Worm (Caenorhabditis elegans) whole organism, L1 larva: ENCODE results near the gene spv-1.
A peak's percentile ranks its signal among the peaks of the same experiment; 100 is the strongest.

Source experiments
- C04F5.9 ChIP-seq: sonication (generic microtip); optimal IDR thresholded peaks from 2 replicates; lab custom pipeline; 2016; ENCODE audit warnings: missing genetic modification characterization, missing compliant biosample characterization
- C16A3.4 ChIP-seq: fragments of 150-350 bp; optimal IDR thresholded peaks from 2 replicates; lab custom pipeline; 2014; ENCODE audit warnings: missing biosample characterization, missing genetic modification characterization
- F16B12.6 ChIP-seq: fragments of 150-350 bp; optimal IDR thresholded peaks from 2 replicates; lab custom pipeline; 2014; ENCODE audit warnings: missing biosample characterization, missing genetic modification characterization
- ama-1 ChIP-seq: fragments of 150-350 bp; optimal IDR thresholded peaks from 2 replicates; lab custom pipeline; 2014
- dpl-1 ChIP-seq, 3 experiments: fragments of 150-350 bp in 2 of 3; sonication (generic microtip) in 1 of 3; optimal IDR thresholded peaks; 2 replicates each; lab custom pipeline; 2014 to 2017; ENCODE audit warnings: missing biosample characterization in 3 of 3, missing genetic modification characterization in 3 of 3, missing genetic modification reagents in 3 of 3
- dsc-1 ChIP-seq: sonication (generic microtip); optimal IDR thresholded peaks from 2 replicates; lab custom pipeline; 2016; ENCODE audit warnings: mild to moderate bottlenecking, missing genetic modification characterization, missing compliant biosample characterization
- efl-1 ChIP-seq, 4 experiments: fragments of 150-350 bp; optimal IDR thresholded peaks in 3 of 4; peaks in 1 of 4; 1 replicate in 1 of 4; 2 replicates in 3 of 4; lab custom pipeline; 2014; ENCODE audit warnings: missing biosample characterization in 2 of 4, missing genetic modification characterization in 2 of 4, missing genetic modification reagents in 2 of 4
- egl-13 ChIP-seq: sonication (generic microtip); optimal IDR thresholded peaks from 2 replicates; lab custom pipeline; 2016; ENCODE audit warnings: missing genotype, missing genetic modification reagents, missing genetic modification characterization, missing compliant biosample characterization
- egl-27 ChIP-seq, 2 experiments: fragments of 150-350 bp in 1 of 2; sonication (generic microtip); optimal IDR thresholded peaks; 3 replicates each; lab custom pipeline; 2017 to 2018; ENCODE audit warnings: missing biosample characterization in 2 of 2, missing genetic modification characterization in 2 of 2, missing genetic modification reagents in 2 of 2
- elt-3 ChIP-seq, 6 experiments: fragments of 150-350 bp in 1 of 6; sonication (generic microtip); optimal IDR thresholded peaks; 2 replicates each; lab custom pipeline; 2017 to 2018; ENCODE audit warnings: missing biosample characterization in 6 of 6, missing genetic modification characterization in 6 of 6, inconsistent platforms in 1 of 6
- fkh-4 ChIP-seq: sonication (generic microtip); optimal IDR thresholded peaks from 2 replicates; lab custom pipeline; 2016; ENCODE audit warnings: missing compliant biosample characterization, missing genetic modification characterization, borderline replicate concordance
- hpl-2 ChIP-seq: fragments of 150-350 bp; optimal IDR thresholded peaks from 2 replicates; lab custom pipeline; 2014; ENCODE audit warnings: missing biosample characterization, missing genetic modification reagents, missing genetic modification characterization
- irx-1 ChIP-seq: sonication (generic microtip); optimal IDR thresholded peaks from 2 replicates; lab custom pipeline; 2016; ENCODE audit warnings: missing genetic modification characterization, missing compliant biosample characterization
- jun-1 ChIP-seq: fragments of 150-350 bp; optimal IDR thresholded peaks from 2 replicates; lab custom pipeline; 2014; ENCODE audit warnings: missing biosample characterization, missing genetic modification reagents, missing genetic modification characterization
- lin-13 ChIP-seq: fragments of 150-350 bp; optimal IDR thresholded peaks from 2 replicates; lab custom pipeline; 2014; ENCODE audit warnings: missing biosample characterization, missing genetic modification reagents, missing genetic modification characterization
- lin-14 ChIP-seq: fragments of 200-800 bp; sonication (Bioruptor generic); optimal IDR thresholded peaks from 2 replicates; lab custom pipeline; 2018; ENCODE audit warnings: mild to moderate bottlenecking, missing genetic modification characterization, moderate library complexity, missing compliant biosample characterization
- lin-35 ChIP-seq, 2 experiments: fragments of 150-350 bp; optimal IDR thresholded peaks; 2 replicates each; lab custom pipeline; 2014; ENCODE audit warnings: missing biosample characterization in 2 of 2, missing genetic modification characterization in 2 of 2, missing genetic modification reagents in 2 of 2
- lsy-2 ChIP-seq, 2 experiments: fragments of 150-350 bp; optimal IDR thresholded peaks; 2 replicates each; lab custom pipeline; 2014; ENCODE audit warnings: missing biosample characterization in 2 of 2, missing genetic modification characterization in 2 of 2
- mab-9 ChIP-seq: fragments of 200-800 bp; sonication (Bioruptor generic); IDR thresholded peaks from 2 replicates; pipeline ENCODE4 v1.3.6; 2022; ENCODE audit warnings: missing genetic modification reagents, missing genetic modification characterization, missing compliant biosample characterization
- mef-2 ChIP-seq: fragments of 150-350 bp; optimal IDR thresholded peaks from 2 replicates; lab custom pipeline; 2014; ENCODE audit warnings: missing biosample characterization, missing genetic modification characterization
- mep-1 ChIP-seq: fragments of 150-350 bp; optimal IDR thresholded peaks from 2 replicates; lab custom pipeline; 2014; ENCODE audit warnings: missing biosample characterization, missing genetic modification characterization
- nhr-19 ChIP-seq: fragments of 200-800 bp; sonication (Bioruptor generic); conservative IDR thresholded peaks from 2 replicates; pipeline ENCODE4 v1.3.6; 2022; ENCODE audit warnings: missing genetic modification characterization, missing compliant biosample characterization
- nhr-20 ChIP-seq: sonication (generic microtip); optimal IDR thresholded peaks from 2 replicates; lab custom pipeline; 2016; ENCODE audit warnings: mild to moderate bottlenecking, missing genetic modification characterization, missing compliant biosample characterization
- nhr-237 ChIP-seq: fragments of 150-350 bp; optimal IDR thresholded peaks from 2 replicates; lab custom pipeline; 2014; ENCODE audit warnings: missing biosample characterization, missing genetic modification characterization
- nhr-28 ChIP-seq: fragments of 150-350 bp; optimal IDR thresholded peaks from 2 replicates; lab custom pipeline; 2014; ENCODE audit warnings: missing biosample characterization, missing genetic modification characterization
- nhr-47 ChIP-seq: sonication (generic microtip); optimal IDR thresholded peaks from 2 replicates; lab custom pipeline; 2016; ENCODE audit warnings: mild to moderate bottlenecking, missing genetic modification characterization, moderate library complexity, missing compliant biosample characterization
- nhr-71 ChIP-seq: sonication (generic microtip); optimal IDR thresholded peaks from 2 replicates; lab custom pipeline; 2016; ENCODE audit warnings: mild to moderate bottlenecking, missing genetic modification characterization, moderate library complexity, missing compliant biosample characterization
- nhr-77 ChIP-seq: fragments of 150-350 bp; optimal IDR thresholded peaks from 2 replicates; lab custom pipeline; 2014; ENCODE audit warnings: missing biosample characterization, missing genetic modification characterization
- nhr-85 ChIP-seq: sonication (generic microtip); peaks from one replicate; lab custom pipeline; 2016; ENCODE audit warnings: missing genetic modification characterization, inconsistent platforms, missing compliant biosample characterization
- nhr-90 ChIP-seq: sonication (generic microtip); optimal IDR thresholded peaks from 2 replicates; lab custom pipeline; 2016; ENCODE audit warnings: mild to moderate bottlenecking, missing genetic modification characterization, missing compliant biosample characterization; ENCODE audit not compliant: poor library complexity
- pax-3 ChIP-seq: fragments of 200-800 bp; sonication (Bioruptor generic); optimal IDR thresholded peaks from 2 replicates; lab custom pipeline; 2018; ENCODE audit warnings: mild to moderate bottlenecking, missing genetic modification characterization, moderate library complexity, missing compliant biosample characterization
- rnt-1 ChIP-seq: sonication (generic microtip); optimal IDR thresholded peaks from 2 replicates; lab custom pipeline; 2016; ENCODE audit warnings: mild to moderate bottlenecking, missing genetic modification characterization, moderate library complexity, missing compliant biosample characterization
- snu-23 ChIP-seq: sonication (generic microtip); optimal IDR thresholded peaks from 2 replicates; lab custom pipeline; 2016; ENCODE audit warnings: missing genetic modification characterization, missing compliant biosample characterization
- sptf-1 ChIP-seq: fragments of 150-350 bp; optimal IDR thresholded peaks from 2 replicates; lab custom pipeline; 2014; ENCODE audit warnings: missing biosample characterization, missing genetic modification characterization
- swsn-7 ChIP-seq: sonication (generic microtip); optimal IDR thresholded peaks from 2 replicates; lab custom pipeline; 2016; ENCODE audit warnings: missing genetic modification characterization, missing compliant biosample characterization
- tbx-2 ChIP-seq: sonication (generic microtip); optimal IDR thresholded peaks from 2 replicates; lab custom pipeline; 2016; ENCODE audit warnings: missing genetic modification characterization, missing compliant biosample characterization
- tlp-1 ChIP-seq: fragments of 150-350 bp; optimal IDR thresholded peaks from 2 replicates; lab custom pipeline; 2014; ENCODE audit warnings: missing biosample characterization, missing genetic modification characterization
- unc-130 ChIP-seq: fragments of 150-350 bp; optimal IDR thresholded peaks from 2 replicates; lab custom pipeline; 2017; ENCODE audit warnings: missing biosample characterization, missing genetic modification characterization, inconsistent platforms
- unc-98 ChIP-seq: fragments of 200-800 bp; sonication (Bioruptor generic); IDR thresholded peaks from 2 replicates; pipeline ENCODE4 v1.3.6; 2022; ENCODE audit warnings: missing genetic modification characterization, missing compliant biosample characterization
- vab-15 ChIP-seq: sonication (generic microtip); optimal IDR thresholded peaks from 2 replicates; lab custom pipeline; 2017; ENCODE audit warnings: missing genotype, mild to moderate bottlenecking, missing genetic modification characterization, missing compliant biosample characterization
- zip-4 ChIP-seq: fragments of 200-800 bp; sonication (Bioruptor generic); optimal IDR thresholded peaks from 2 replicates; lab custom pipeline; 2018; ENCODE audit warnings: mild to moderate bottlenecking, missing genetic modification characterization, moderate library complexity, missing compliant biosample characterization

Gene spv-1

DNA sequence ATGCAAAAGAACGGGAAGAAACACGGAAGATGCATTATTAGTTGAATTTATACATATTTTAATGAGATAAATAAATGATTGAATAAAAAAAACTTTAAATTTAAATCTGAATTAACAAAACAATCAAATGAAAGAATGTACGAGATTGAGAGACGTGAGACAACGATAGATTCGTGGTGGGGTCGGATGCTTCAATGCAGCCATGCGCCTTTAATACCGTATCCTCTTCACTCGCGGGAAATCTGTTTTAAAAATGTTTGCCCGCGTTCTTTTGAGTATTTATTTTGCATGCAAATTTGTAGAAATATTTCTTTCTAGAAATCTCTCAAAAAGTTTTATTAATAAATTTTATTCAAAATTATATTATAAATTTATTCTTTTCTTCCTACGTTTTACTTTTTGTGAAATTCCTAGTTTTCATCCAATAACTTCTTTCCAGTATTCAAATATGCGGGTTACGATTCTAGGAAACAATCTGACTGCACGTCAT lies 48.1 kb downstream of the spv-1 start, which contains the start of gene perm-1:
perm-1 (plus strand) TSS at position 440 of the 490 bp plus-strand sequence.
- TF ChIP-seq lsy-2 (tag; optimal IDR thresholded peaks at IDR 0.05; lab: Kevin White, UChicago) (peak in 1 of 2 experiments; percentile 46), vab-15 (tag; lab: Kevin White, UChicago) (no peak)

- TF ChIP-seq rnt-1 (tag; lab: Kevin White, UChicago), result no peak
- TF ChIP-seq egl-13 (tag; lab: Kevin White, UChicago), result no peak
- peak in 1 of 3 experiments; percentile 23 for TF ChIP-seq dpl-1 (GFP tag; optimal IDR thresholded peaks at IDR 0.05; lab: Kevin White, UChicago)
- no peak for TF ChIP-seq egl-27 (tag; optimal IDR thresholded peaks at IDR 0.05; lab: Kevin White, UChicago)
- no peak for TF ChIP-seq irx-1
- TF ChIP-seq lsy-2 (tag; optimal IDR thresholded peaks at IDR 0.05; lab: Kevin White, UChicago), result peak in 1 of 2 experiments; percentile 21
- no peak for TF ChIP-seq mef-2
- TF ChIP-seq snu-23, result peak; percentile 6
- TF ChIP-seq lin-14, result no peak
- peak in 1 of 2 experiments; percentile 5 for TF ChIP-seq lin-35 (GFP tag; optimal IDR thresholded peaks at IDR 0.05; lab: Kevin White, UChicago)
- no peak for TF ChIP-seq jun-1 (tag; lab: Kevin White, UChicago)
- TF ChIP-seq, all 84 proteins: peak for 4
Measured at ce11 chrII:7879266-7879718, 49.2 kb downstream of the spv-1 start, which contains the start of the genes vha-4 and T01H3.5. Gene vha-4, minus strand, starts transcription at chrII:7879316. Gene T01H3.5, plus strand, starts transcription at chrII:7879616.

DNA sequence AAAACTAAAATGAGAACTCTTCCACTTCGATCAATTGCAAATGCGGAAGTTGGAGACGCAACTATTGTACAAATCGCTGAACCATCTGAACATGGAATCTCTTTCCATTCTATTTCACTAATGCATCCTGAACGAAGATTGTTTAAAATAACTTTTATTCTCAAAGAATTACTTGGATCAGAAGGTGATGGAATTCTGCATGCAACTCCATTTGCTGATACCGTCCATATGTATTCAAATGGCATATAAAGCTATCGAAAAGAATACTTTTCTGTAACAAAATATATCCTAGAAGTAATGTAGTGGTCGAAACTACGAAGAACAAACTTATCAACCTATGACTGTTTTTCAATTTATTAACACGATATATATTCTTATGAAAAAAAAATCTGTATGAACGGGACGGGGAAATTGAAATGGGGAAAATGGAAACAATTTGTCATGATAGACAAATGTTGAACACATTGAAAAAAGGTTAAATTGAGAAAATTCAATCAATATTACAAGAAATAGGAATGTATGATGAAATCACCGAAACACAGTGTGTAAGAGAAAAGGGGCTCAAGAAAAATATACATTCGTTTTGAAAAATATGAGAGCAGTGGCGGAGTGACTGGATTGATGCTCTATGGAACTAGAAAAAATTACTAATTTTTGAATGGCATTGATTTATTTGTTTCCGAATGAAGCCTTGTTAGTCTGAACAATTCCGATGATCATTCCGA lies 50.6 kb downstream of the spv-1 start, which contains the start of gene T01H3.2:
T01H3.2 (minus strand) TSS at position 251 of the 725 bp plus-strand sequence.
- TF ChIP-seq snu-23 (peak; percentile 2), efl-1 (optimal IDR thresholded peaks at IDR 0.05; lab: Kevin White, UChicago) (no peak), efl-1 (GFP tag; optimal IDR thresholded peaks at IDR 0.05 in 1 of 2; lab: Kevin White, UChicago) (peak in 1 of 2 experiments; percentile 86), nhr-77 (tag; lab: Kevin White, UChicago) (no peak), tlp-1 (tag; lab: Kevin White, UChicago) (no peak), C04F5.9 (tag; lab: Kevin White, UChicago) (no peak), nhr-71 (peak; percentile 41)
- TF ChIP-seq, all 84 proteins: peak for 3

DNA sequence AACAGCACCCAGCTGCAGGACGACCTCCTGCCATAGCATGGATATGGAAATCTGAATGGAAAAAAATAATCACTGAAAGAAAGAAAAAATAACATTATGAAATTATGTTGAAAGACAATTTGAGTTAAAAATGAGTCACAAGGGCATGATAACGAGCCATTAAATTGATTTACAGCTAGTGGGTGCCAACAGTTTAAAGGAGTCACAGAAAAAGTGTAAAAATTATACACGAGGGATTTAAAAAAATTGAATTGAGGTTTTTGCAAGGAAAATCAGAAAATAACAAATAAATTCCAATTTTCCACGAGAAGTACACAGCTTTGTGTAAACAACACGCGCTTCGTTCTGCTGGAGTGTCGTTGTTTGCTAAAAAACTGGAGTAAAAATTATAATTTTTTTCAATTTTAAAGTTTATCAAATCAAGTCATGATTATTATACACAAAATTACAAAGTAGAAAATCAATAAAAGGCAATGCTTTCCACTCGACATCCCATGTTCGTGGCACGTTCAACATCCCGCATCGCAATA lies 54.6 kb downstream of the spv-1 start, which contains the start of gene T01H3.3:
T01H3.3 (minus strand) TSS at position 51 of the 530 bp plus-strand sequence.
- peak; percentile 52 to 66 for TF ChIP-seq efl-1 (optimal IDR thresholded peaks at IDR 0.05; lab: Kevin White, UChicago)
- TF ChIP-seq efl-1 (GFP tag; optimal IDR thresholded peaks at IDR 0.05 in 1 of 2; lab: Kevin White, UChicago), result peak in 1 of 2 experiments; percentile 58
- no peak for TF ChIP-seq nhr-237 (tag; lab: Kevin White, UChicago)
- peak; percentile 52 for TF ChIP-seq lin-14
- TF ChIP-seq hpl-2 (GFP tag; lab: Kevin White, UChicago), result no peak
- no peak for TF ChIP-seq sptf-1 (tag; lab: Kevin White, UChicago)
- TF ChIP-seq ama-1 (lab: Kevin White, UChicago), result no peak
- TF ChIP-seq tbx-2 (tag; lab: Kevin White, UChicago), result peak; percentile 34
- TF ChIP-seq elt-3 (tag; optimal IDR thresholded peaks at IDR 0.05; lab: Kevin White, UChicago), result peak in 2 of 6 experiments; percentile 12 to 43
- peak; percentile 52 for TF ChIP-seq nhr-47 (tag; lab: Kevin White, UChicago)
- TF ChIP-seq zip-4, result no peak
- TF ChIP-seq swsn-7 (tag; lab: Kevin White, UChicago), result peak; percentile 58
- TF ChIP-seq C16A3.4 (tag; lab: Kevin White, UChicago), result peak; percentile 50
- TF ChIP-seq fkh-4 (tag; lab: Kevin White, UChicago), result no peak
- TF ChIP-seq nhr-85, result peak; percentile 39
- peak; percentile 33 for TF ChIP-seq dsc-1 (tag; lab: Kevin White, UChicago)
- peak; percentile 36 for TF ChIP-seq lin-13 (GFP tag; lab: Kevin White, UChicago)
- TF ChIP-seq nhr-20 (tag; lab: Kevin White, UChicago), result peak; percentile 43
- peak; percentile 40 for TF ChIP-seq rnt-1 (tag; lab: Kevin White, UChicago)
- TF ChIP-seq mef-2, result no peak
- peak; percentile 42 for TF ChIP-seq nhr-90 (tag; lab: Kevin White, UChicago)
- TF ChIP-seq mab-9 (GFP tag; lab: Robert Waterston, UW), result no peak
- no peak for TF ChIP-seq nhr-28 (tag; lab: Kevin White, UChicago)
- TF ChIP-seq lin-35 (GFP tag; optimal IDR thresholded peaks at IDR 0.05; lab: Kevin White, UChicago), result peak; percentile 57 to 59
- TF ChIP-seq dpl-1 (GFP tag; optimal IDR thresholded peaks at IDR 0.05; lab: Kevin White, UChicago), result peak; percentile 42 to 63 (median 52)
- TF ChIP-seq nhr-19 (GFP tag; lab: Robert Waterston, UW), result peak; percentile 41; the same call in 1 of the 2 replicates
- TF ChIP-seq F16B12.6 (tag; lab: Kevin White, UChicago), result peak; percentile 58
- no peak for TF ChIP-seq pax-3 (tag; lab: Kevin White, UChicago)
- peak; percentile 13 for TF ChIP-seq mep-1
- no peak for TF ChIP-seq unc-98 (GFP tag; lab: Robert Waterston, UW)
- peak; percentile 22 for TF ChIP-seq unc-130 (tag; lab: Kevin White, UChicago)
- peak; percentile 68 to 87 for TF ChIP-seq lsy-2 (tag; optimal IDR thresholded peaks at IDR 0.05; lab: Kevin White, UChicago)
